Worm (Caenorhabditis elegans) whole organism, young adult: ENCODE results near the gene fbxa-82.

ENCODE experiments used
- B0336.3 ChIP-seq: fragments of 200-800 bp; sonication (Bioruptor generic); IDR thresholded peaks from 2 replicates; pipeline ENCODE4 v1.3.6; 2022; ENCODE audit warnings: missing genetic modification characterization, missing compliant biosample characterization
- C06A6.2 ChIP-seq: fragments of 200-800 bp; sonication (Bioruptor generic); conservative IDR thresholded peaks from 2 replicates; pipeline ENCODE4 v1.3.6; 2022; ENCODE audit warnings: missing genetic modification characterization, missing compliant biosample characterization
- F10E7.11 ChIP-seq: sonication (generic microtip); optimal IDR thresholded peaks from 2 replicates; lab custom pipeline; 2017; ENCODE audit warnings: mild to moderate bottlenecking, missing genetic modification characterization, moderate library complexity, missing compliant biosample characterization
- F22D6.2 ChIP-seq: sonication (generic microtip); optimal IDR thresholded peaks from 2 replicates; lab custom pipeline; 2016; ENCODE audit warnings: mild to moderate bottlenecking, missing genetic modification characterization, missing compliant biosample characterization
- F33H1.4 ChIP-seq: fragments of 200-800 bp; sonication (Bioruptor generic); IDR thresholded peaks from 2 replicates; pipeline ENCODE4 v1.3.6; 2022; ENCODE audit warnings: missing genetic modification reagents, missing genetic modification characterization, missing compliant biosample characterization
- F37B4.10 ChIP-seq: fragments of 200-800 bp; sonication (Bioruptor generic); IDR thresholded peaks from 2 replicates; pipeline ENCODE4 v1.3.6; 2022; ENCODE audit warnings: missing genetic modification characterization, missing compliant biosample characterization
- F39B2.1 ChIP-seq: fragments of 200-800 bp; sonication (Bioruptor generic); IDR thresholded peaks from 2 replicates; pipeline ENCODE4 v1.3.6; 2022; ENCODE audit warnings: missing genetic modification reagents, missing genetic modification characterization, missing compliant biosample characterization
- F52B5.7 ChIP-seq: sonication (generic microtip); optimal IDR thresholded peaks from 2 replicates; lab custom pipeline; 2016; ENCODE audit warnings: mild to moderate bottlenecking, missing genetic modification characterization, missing compliant biosample characterization
- K11D2.4 ChIP-seq: fragments of 200-800 bp; sonication (Bioruptor generic); IDR thresholded peaks from 2 replicates; pipeline ENCODE4 v1.3.6; 2022; ENCODE audit warnings: missing genetic modification reagents, missing genetic modification characterization, missing compliant biosample characterization
- K12H6.12 ChIP-seq: fragments of 200-800 bp; sonication (Bioruptor generic); optimal IDR thresholded peaks from 2 replicates; lab custom pipeline; 2018; ENCODE audit warnings: mild to moderate bottlenecking, missing genetic modification characterization, missing compliant biosample characterization
- T07F8.4 ChIP-seq: sonication (generic microtip); optimal IDR thresholded peaks from 2 replicates; lab custom pipeline; 2016; ENCODE audit warnings: mild to moderate bottlenecking, missing genetic modification characterization, moderate library complexity, missing compliant biosample characterization
- Y53F4B.3 ChIP-seq: fragments of 200-800 bp; sonication (Bioruptor generic); IDR thresholded peaks from 2 replicates; pipeline ENCODE4 v1.3.6; 2022; ENCODE audit warnings: missing genetic modification reagents, missing genetic modification characterization, missing compliant biosample characterization
- Y79H2A.3 ChIP-seq: fragments of 200-800 bp; sonication (Bioruptor generic); conservative IDR thresholded peaks from 2 replicates; pipeline ENCODE4 v1.3.6; 2022; ENCODE audit warnings: missing genetic modification reagents, missing genetic modification characterization, missing compliant biosample characterization
- attf-5 ChIP-seq: fragments of 200-800 bp; sonication (Bioruptor generic); optimal IDR thresholded peaks from 2 replicates; lab custom pipeline; 2018; ENCODE audit warnings: mild to moderate bottlenecking, missing genetic modification characterization, missing compliant biosample characterization
- bed-1 ChIP-seq: fragments of 200-800 bp; sonication (Bioruptor generic); IDR thresholded peaks from 2 replicates; pipeline ENCODE4 v1.3.6; 2022; ENCODE audit warnings: missing genetic modification reagents, missing genetic modification characterization, missing compliant biosample characterization
- cebp-1 ChIP-seq, 2 experiments: fragments of 200-800 bp in 1 of 2; sonication (Bioruptor generic) in 1 of 2; sonication (generic microtip) in 1 of 2; IDR thresholded peaks in 1 of 2; optimal IDR thresholded peaks in 1 of 2; 2 replicates each; pipeline versions ENCODE4 v1.3.6 to Lab custom; 2017 to 2022; ENCODE audit warnings: missing compliant biosample characterization in 2 of 2, missing genetic modification characterization in 2 of 2, mild to moderate bottlenecking in 1 of 2, missing genetic modification reagents in 1 of 2, moderate library complexity in 1 of 2
- cebp-2 ChIP-seq: fragments of 200-800 bp; sonication (Bioruptor generic); IDR thresholded peaks from 2 replicates; pipeline ENCODE4 v1.3.6; 2022; ENCODE audit warnings: missing genetic modification characterization, missing compliant biosample characterization
- ceh-27 ChIP-seq: fragments of 200-800 bp; sonication (Bioruptor generic); optimal IDR thresholded peaks from 2 replicates; lab custom pipeline; 2018; ENCODE audit warnings: mild to moderate bottlenecking, missing genetic modification characterization, moderate library complexity, missing compliant biosample characterization
- ceh-91 ChIP-seq: fragments of 200-800 bp; sonication (Bioruptor generic); IDR thresholded peaks from 2 replicates; pipeline ENCODE4 v1.3.6; 2022; ENCODE audit warnings: missing genetic modification reagents, missing genetic modification characterization, missing compliant biosample characterization
- egl-18 ChIP-seq: fragments of 200-800 bp; sonication (Bioruptor generic); IDR thresholded peaks from 2 replicates; pipeline ENCODE4 v1.3.6; 2022; ENCODE audit warnings: missing genetic modification reagents, missing genetic modification characterization, missing compliant biosample characterization
- egrh-3 ChIP-seq: fragments of 200-800 bp; sonication (Bioruptor generic); IDR thresholded peaks from 2 replicates; pipeline ENCODE4 v1.3.6; 2022; ENCODE audit warnings: missing genetic modification reagents, missing genetic modification characterization, missing compliant biosample characterization
- him-1 ChIP-seq: sonication (generic microtip); optimal IDR thresholded peaks from 2 replicates; lab custom pipeline; 2016; ENCODE audit warnings: missing genotype, missing genetic modification reagents, missing genetic modification characterization, missing compliant biosample characterization
- hmg-1.2 ChIP-seq: fragments of 200-800 bp; sonication (Bioruptor generic); IDR thresholded peaks from 2 replicates; pipeline ENCODE4 v1.3.6; 2022; ENCODE audit warnings: missing genetic modification reagents, missing genetic modification characterization, missing compliant biosample characterization
- lag-1 ChIP-seq: fragments of 200-800 bp; sonication (Bioruptor generic); IDR thresholded peaks from 2 replicates; pipeline ENCODE4 v1.3.6; 2022; ENCODE audit warnings: missing genetic modification reagents, missing genetic modification characterization, missing compliant biosample characterization
- let-607 ChIP-seq, 2 experiments: fragments of 200-800 bp in 1 of 2; sonication (Bioruptor generic) in 1 of 2; sonication (generic microtip) in 1 of 2; optimal IDR thresholded peaks; 2 replicates each; lab custom pipeline; 2016 to 2018; ENCODE audit warnings: mild to moderate bottlenecking in 2 of 2, missing compliant biosample characterization in 2 of 2, missing genetic modification characterization in 2 of 2, moderate library complexity in 2 of 2, missing genotype in 1 of 2
- lin-35 ChIP-seq, 3 experiments: fragments of 150-350 bp in 2 of 3; sonication (generic microtip) in 1 of 3; optimal IDR thresholded peaks; 2 replicates each; lab custom pipeline; 2014 to 2018; ENCODE audit warnings: missing biosample characterization in 3 of 3, missing genetic modification characterization in 3 of 3, missing genetic modification reagents in 3 of 3
- lin-54 ChIP-seq: fragments of 200-800 bp; sonication (Bioruptor generic); optimal IDR thresholded peaks from 2 replicates; lab custom pipeline; 2018; ENCODE audit warnings: mild to moderate bottlenecking, missing genetic modification characterization, missing compliant biosample characterization
- lir-1 ChIP-seq: fragments of 200-800 bp; sonication (Bioruptor generic); conservative IDR thresholded peaks from 2 replicates; pipeline ENCODE4 v1.3.6; 2022; ENCODE audit warnings: missing genetic modification reagents, missing genetic modification characterization, missing compliant biosample characterization
- madf-10 ChIP-seq: sonication (generic microtip); optimal IDR thresholded peaks from 2 replicates; lab custom pipeline; 2016; ENCODE audit warnings: mild to moderate bottlenecking, missing genetic modification characterization, missing compliant biosample characterization
- madf-3 ChIP-seq: fragments of 200-800 bp; sonication (Bioruptor generic); IDR thresholded peaks from 2 replicates; pipeline ENCODE4 v1.3.6; 2022; ENCODE audit warnings: missing genetic modification reagents, missing genetic modification characterization, missing compliant biosample characterization
- madf-6 ChIP-seq: fragments of 200-800 bp; sonication (Bioruptor generic); IDR thresholded peaks from 2 replicates; pipeline ENCODE4 v1.3.6; 2022; ENCODE audit warnings: missing genetic modification reagents, missing genetic modification characterization, missing compliant biosample characterization
- madf-8 ChIP-seq: fragments of 200-800 bp; sonication (Bioruptor generic); conservative IDR thresholded peaks from 2 replicates; pipeline ENCODE4 v1.3.6; 2022; ENCODE audit warnings: missing genetic modification reagents, missing genetic modification characterization, missing compliant biosample characterization
- mes-4 ChIP-seq: sonication (generic microtip); optimal IDR thresholded peaks from 2 replicates; lab custom pipeline; 2016; ENCODE audit warnings: missing genotype, missing genetic modification characterization, missing compliant biosample characterization
- mxl-1 ChIP-seq: sonication (generic microtip); optimal IDR thresholded peaks from 2 replicates; lab custom pipeline; 2016; ENCODE audit warnings: missing genetic modification characterization, missing compliant biosample characterization
- nfyb-1 ChIP-seq: fragments of 200-800 bp; sonication (Bioruptor generic); IDR thresholded peaks from 2 replicates; pipeline ENCODE4 v1.3.6; 2022; ENCODE audit warnings: missing genetic modification reagents, missing genetic modification characterization, missing compliant biosample characterization
- nhr-80 ChIP-seq: sonication (generic microtip); optimal IDR thresholded peaks from 2 replicates; lab custom pipeline; 2016; ENCODE audit warnings: missing genetic modification characterization, missing compliant biosample characterization
- rcor-1 ChIP-seq: fragments of 200-800 bp; sonication (Bioruptor generic); IDR thresholded peaks from 2 replicates; pipeline ENCODE4 v1.3.6; 2022; ENCODE audit warnings: missing genetic modification reagents, missing genetic modification characterization, missing compliant biosample characterization
- snpc-3.4 ChIP-seq: sonication (generic microtip); optimal IDR thresholded peaks from 2 replicates; lab custom pipeline; 2017; ENCODE audit warnings: missing genetic modification characterization, mild to moderate bottlenecking, missing compliant biosample characterization, antibody characterized with exemption, moderate library complexity, missing genotype, missing genetic modification reagents
- unc-62 ChIP-seq: fragments of 150-350 bp; optimal IDR thresholded peaks from 2 replicates; lab custom pipeline; 2014; ENCODE audit warnings: missing biosample characterization, missing genetic modification reagents, missing genetic modification characterization
- ztf-25 ChIP-seq: fragments of 200-800 bp; sonication (Bioruptor generic); IDR thresholded peaks from 2 replicates; pipeline ENCODE4 v1.3.6; 2022; ENCODE audit warnings: missing genetic modification reagents, missing genetic modification characterization, missing compliant biosample characterization
- ztf-6 ChIP-seq: fragments of 200-800 bp; sonication (Bioruptor generic); IDR thresholded peaks from 2 replicates; pipeline ENCODE4 v1.3.6; 2022; ENCODE audit warnings: missing genetic modification reagents, missing genetic modification characterization, missing compliant biosample characterization

The fbxa-82 gene

ce11 chrV:15082291-15082690 lies 30.0 kb upstream of the fbxa-82 start, which contains the start of the genes C01G10.10 and C01G10.9 (continued):
- no peak for TF ChIP-seq rcor-1 (GFP tag; lab: Robert Waterston, UW)
- TF ChIP-seq nhr-80 (tag; lab: Kevin White, UChicago): no peak
- TF ChIP-seq ceh-91: no peak
- no peak for TF ChIP-seq B0336.3 (GFP tag; lab: Robert Waterston, UW)
- peak; percentile 18 for TF ChIP-seq snpc-3.4 (tag; lab: Kevin White, UChicago)
- TF ChIP-seq K11D2.4 (GFP tag; lab: Robert Waterston, UW): no peak
- no peak for TF ChIP-seq attf-5 (GFP tag; lab: Kevin White, UChicago)
- no peak for TF ChIP-seq cebp-1 (GFP tag; IDR thresholded peaks at IDR 0.05; lab: Robert Waterston, UW)
- peak; percentile 31 for TF ChIP-seq cebp-1 (tag; optimal IDR thresholded peaks at IDR 0.05; lab: Kevin White, UChicago)
- TF ChIP-seq let-607 (tag; optimal IDR thresholded peaks at IDR 0.05; lab: Kevin White, UChicago): peak in 1 of 2 experiments; percentile 54
- peak; percentile 52 for TF ChIP-seq ceh-27 (GFP tag; lab: Kevin White, UChicago)
- TF ChIP-seq lag-1 (GFP tag; lab: Robert Waterston, UW): no peak
- TF ChIP-seq him-1: peak; percentile 28
- no peak for TF ChIP-seq mes-4 (tag; lab: Kevin White, UChicago)
- TF ChIP-seq Y79H2A.3 (GFP tag; lab: Robert Waterston, UW): no peak
- TF ChIP-seq egl-18 (GFP tag; lab: Robert Waterston, UW): no peak
- no peak for TF ChIP-seq F52B5.7
- TF ChIP-seq ztf-6: no peak
- peak; percentile 50 for TF ChIP-seq lin-54 (GFP tag; lab: Kevin White, UChicago)
- peak; percentile 2 for TF ChIP-seq K12H6.12 (tag; lab: Kevin White, UChicago)
- no peak for TF ChIP-seq bed-1
- no peak for TF ChIP-seq mxl-1 (tag; lab: Kevin White, UChicago)
- no peak for TF ChIP-seq T07F8.4
- TF ChIP-seq madf-10: no peak
- peak; percentile 54 for TF ChIP-seq madf-6 (GFP tag; lab: Robert Waterston, UW)
- no peak for TF ChIP-seq nfyb-1 (GFP tag; lab: Robert Waterston, UW)
- no peak for TF ChIP-seq C06A6.2 (GFP tag; lab: Robert Waterston, UW)
- peak; percentile 8 for TF ChIP-seq F22D6.2 (tag; lab: Kevin White, UChicago)
- no peak for TF ChIP-seq madf-3 (GFP tag; lab: Robert Waterston, UW)
- TF ChIP-seq F33H1.4: peak; percentile 26; the same call in 1 of the 2 replicates
- TF ChIP-seq F39B2.1 (GFP tag; lab: Robert Waterston, UW): no peak
- TF ChIP-seq cebp-2 (GFP tag; lab: Robert Waterston, UW): no peak
- TF ChIP-seq unc-62 (GFP tag; lab: Kevin White, UChicago): no peak

ce11 chrV:15078560-15078959 lies 26.2 kb upstream of the fbxa-82 start:
- TF ChIP-seq F10E7.11 (tag; lab: Kevin White, UChicago) (no peak), let-607 (tag; optimal IDR thresholded peaks at IDR 0.05; lab: Kevin White, UChicago) (no peak), C06A6.2 (GFP tag; lab: Robert Waterston, UW) (no peak)

ce11 chrV:15074907-15075306 lies 22.6 kb upstream of the fbxa-82 start:
- TF ChIP-seq lin-35 (GFP tag; optimal IDR thresholded peaks at IDR 0.05; lab: Kevin White, UChicago) (no peak), lir-1 (no peak), egrh-3 (GFP tag; lab: Robert Waterston, UW) (no peak), ztf-25 (GFP tag; lab: Robert Waterston, UW) (no peak), madf-8 (GFP tag; lab: Robert Waterston, UW) (no peak), ceh-91 (no peak), F22D6.2 (tag; lab: Kevin White, UChicago) (no peak), K12H6.12 (tag; lab: Kevin White, UChicago) (peak; percentile 7), Y53F4B.3 (GFP tag; lab: Robert Waterston, UW) (no peak), madf-10 (no peak), hmg-1.2 (GFP tag; lab: Robert Waterston, UW) (peak; percentile 27; the same call in 1 of the 2 replicates), F37B4.10 (GFP tag; lab: Robert Waterston, UW) (no peak), ceh-27 (GFP tag; lab: Kevin White, UChicago) (peak; percentile 55)
- TF ChIP-seq, all 124 proteins: peak for 3
